Fruit fly (Drosophila melanogaster) whole organism, embryonic: ENCODE data around the gene Zn72D.

Experiments used
- Atf3 ChIP-seq: fragments of 200-800 bp; sonication (Bioruptor generic); optimal IDR thresholded peaks from 3 replicates; lab custom pipeline; 2016; ENCODE audit warnings: missing biosample characterization, missing genetic modification characterization
- Awh ChIP-seq: fragments of 200-800 bp; sonication (Bioruptor generic); IDR thresholded peaks from 2 replicates; pipeline ENCODE4, ENCODE4 v1.3.6; 2022; ENCODE audit warnings: missing biosample characterization, missing genetic modification characterization
- CG10543 ChIP-seq: fragments of 200-800 bp; sonication (Bioruptor generic); optimal IDR thresholded peaks from 3 replicates; lab custom pipeline; 2017; ENCODE audit warnings: missing biosample characterization, mild to moderate bottlenecking, missing genetic modification characterization, moderate library complexity
- CG11456 ChIP-seq: fragments of 200-800 bp; sonication (Bioruptor generic); IDR thresholded peaks from 3 replicates; pipeline ENCODE4 v1.3.6; 2022; ENCODE audit warnings: missing biosample characterization, missing genetic modification characterization
- CG13296 ChIP-seq: fragments of 200-800 bp; sonication (Bioruptor generic); optimal IDR thresholded peaks from 3 replicates; lab custom pipeline; 2018; ENCODE audit warnings: missing biosample characterization, mild to moderate bottlenecking, missing genetic modification characterization
- CG15269 ChIP-seq: fragments of 200-800 bp; sonication (Bioruptor generic); optimal IDR thresholded peaks from 2 replicates; lab custom pipeline; 2018; ENCODE audit warnings: missing biosample characterization, mild to moderate bottlenecking, missing genetic modification characterization, moderate library complexity
- CG16815 ChIP-seq: fragments of 200-800 bp; sonication (Bioruptor generic); optimal IDR thresholded peaks from 3 replicates; lab custom pipeline; 2017; ENCODE audit warnings: missing biosample characterization, mild to moderate bottlenecking, missing genetic modification characterization
- CG17186 ChIP-seq: fragments of 200-800 bp; sonication (Bioruptor generic); optimal IDR thresholded peaks from 3 replicates; lab custom pipeline; 2017; ENCODE audit warnings: missing biosample characterization, missing genetic modification reagents, missing genetic modification characterization
- CG17568 ChIP-seq: fragments of 200-800 bp; sonication (Bioruptor generic); optimal IDR thresholded peaks from 2 replicates; lab custom pipeline; 2018; ENCODE audit warnings: missing biosample characterization, mild to moderate bottlenecking, missing genetic modification characterization, moderate library complexity
- CG17912 ChIP-seq: fragments of 200-800 bp; sonication (Bioruptor generic); optimal IDR thresholded peaks from 2 replicates; lab custom pipeline; 2018; ENCODE audit warnings: missing biosample characterization, mild to moderate bottlenecking, missing genetic modification characterization
- CG18599 ChIP-seq: fragments of 200-800 bp; sonication (Bioruptor generic); optimal IDR thresholded peaks from 3 replicates; lab custom pipeline; 2017; ENCODE audit warnings: missing biosample characterization, missing genetic modification characterization, mild to moderate bottlenecking, moderate library complexity, missing genetic modification reagents
- CG2116 ChIP-seq: fragments of 200-800 bp; sonication (Bioruptor generic); optimal IDR thresholded peaks from 3 replicates; lab custom pipeline; 2018; ENCODE audit warnings: missing biosample characterization, mild to moderate bottlenecking, missing genetic modification characterization
- CG2129 ChIP-seq: fragments of 200-800 bp; sonication (Bioruptor generic); IDR thresholded peaks from 2 replicates; pipeline ENCODE4 v1.3.6; 2022; ENCODE audit warnings: missing biosample characterization, missing genetic modification characterization; ENCODE audit not compliant: partially characterized antibody
- CG2202 ChIP-seq: fragments of 200-800 bp; sonication (Bioruptor generic); optimal IDR thresholded peaks from 2 replicates; lab custom pipeline; 2018; ENCODE audit warnings: missing biosample characterization, mild to moderate bottlenecking, missing genetic modification characterization
- CG31365 ChIP-seq: fragments of 200-800 bp; sonication (Bioruptor generic); optimal IDR thresholded peaks from 2 replicates; lab custom pipeline; 2018; ENCODE audit warnings: missing biosample characterization, mild to moderate bottlenecking, missing genetic modification characterization
- CG3407 ChIP-seq: fragments of 200-800 bp; sonication (Bioruptor generic); optimal IDR thresholded peaks from 2 replicates; lab custom pipeline; 2018; ENCODE audit warnings: missing biosample characterization, mild to moderate bottlenecking, missing genetic modification characterization
- CG4360 ChIP-seq: fragments of 200-800 bp; sonication (Bioruptor generic); IDR thresholded peaks from 2 replicates; pipeline ENCODE4 v1.3.6; 2022; ENCODE audit warnings: missing biosample characterization, missing genetic modification characterization
- CG6683 ChIP-seq: fragments of 200-800 bp; sonication (Bioruptor generic); optimal IDR thresholded peaks from 2 replicates; lab custom pipeline; 2017; ENCODE audit warnings: missing biosample characterization, mild to moderate bottlenecking, missing genetic modification characterization, missing genetic modification reagents
- CG6813 ChIP-seq: fragments of 200-800 bp; sonication (Bioruptor generic); optimal IDR thresholded peaks from 2 replicates; lab custom pipeline; 2017; ENCODE audit warnings: missing biosample characterization, missing genetic modification characterization, mild to moderate bottlenecking, moderate library complexity, missing genetic modification reagents
- CG7372 ChIP-seq: fragments of 200-800 bp; sonication (Bioruptor generic); IDR thresholded peaks from 2 replicates; pipeline ENCODE4 v1.3.6; 2022; ENCODE audit warnings: missing biosample characterization, missing genetic modification characterization
- CG7745 ChIP-seq: fragments of 200-800 bp; sonication (Bioruptor generic); optimal IDR thresholded peaks from 2 replicates; lab custom pipeline; 2018; ENCODE audit warnings: missing biosample characterization, mild to moderate bottlenecking, missing genetic modification characterization, moderate library complexity
- Dref ChIP-seq: fragments of 200-800 bp; sonication (Bioruptor generic); IDR thresholded peaks from 2 replicates; pipeline ENCODE4 v1.3.6; 2022; ENCODE audit warnings: missing biosample characterization, missing genetic modification characterization
- Ets97D ChIP-seq: fragments of 200-800 bp; sonication (Bioruptor generic); optimal IDR thresholded peaks from 3 replicates; lab custom pipeline; 2016; ENCODE audit warnings: missing biosample characterization, missing genetic modification characterization
- Gsc ChIP-seq: fragments of 200-800 bp; sonication (Bioruptor generic); IDR thresholded peaks from 2 replicates; pipeline ENCODE4 v1.3.6; 2022; ENCODE audit warnings: missing biosample characterization, missing genetic modification characterization
- Gug ChIP-seq: fragments of 200-800 bp; sonication (Bioruptor generic); IDR thresholded peaks from 4 replicates; pipeline ENCODE4 v1.3.6; 2022; ENCODE audit warnings: missing biosample characterization, missing genetic modification characterization
- Kr ChIP-seq: fragments of 200-800 bp; sonication (Bioruptor generic); optimal IDR thresholded peaks from 2 replicates; lab custom pipeline; 2017; ENCODE audit warnings: missing biosample characterization, mild to moderate bottlenecking, missing genetic modification characterization
- Mes4 ChIP-seq: fragments of 200-800 bp; sonication (Bioruptor generic); optimal IDR thresholded peaks from 2 replicates; lab custom pipeline; 2016; ENCODE audit warnings: missing biosample characterization, missing genetic modification characterization
- Mrtf ChIP-seq: fragments of 200-800 bp; sonication (Bioruptor generic); IDR thresholded peaks from 3 replicates; pipeline ENCODE4 v1.3.6; 2022; ENCODE audit warnings: missing biosample characterization, missing genetic modification characterization
- NK7.1 ChIP-seq: fragments of 200-800 bp; sonication (Bioruptor generic); optimal IDR thresholded peaks from 3 replicates; lab custom pipeline; 2016; ENCODE audit warnings: missing biosample characterization, missing genetic modification characterization
- Neu2 ChIP-seq: fragments of 200-800 bp; sonication (Bioruptor generic); optimal IDR thresholded peaks from 3 replicates; lab custom pipeline; 2016; ENCODE audit warnings: missing biosample characterization, missing genetic modification characterization, borderline replicate concordance
- Nf-YA ChIP-seq: fragments of 200-800 bp; sonication (Bioruptor generic); IDR thresholded peaks from 2 replicates; pipeline ENCODE4 v1.3.6; 2022; ENCODE audit warnings: missing biosample characterization, missing genetic modification characterization
- NfI ChIP-seq: fragments of 200-800 bp; sonication (Bioruptor generic); optimal IDR thresholded peaks from 3 replicates; lab custom pipeline; 2018; ENCODE audit warnings: missing biosample characterization, mild to moderate bottlenecking, missing genetic modification characterization, moderate library complexity
- Oaz ChIP-seq: fragments of 200-800 bp; sonication (Bioruptor generic); IDR thresholded peaks from 2 replicates; pipeline ENCODE4 v1.3.6; 2022; ENCODE audit warnings: missing biosample characterization, missing genetic modification characterization
- Side ChIP-seq: fragments of 200-800 bp; sonication (Bioruptor generic); optimal IDR thresholded peaks from 2 replicates; lab custom pipeline; 2016; ENCODE audit warnings: missing biosample characterization, missing genetic modification characterization
- Sox100B ChIP-seq: fragments of 200-800 bp; sonication (Bioruptor generic); optimal IDR thresholded peaks from 3 replicates; lab custom pipeline; 2018; ENCODE audit warnings: missing biosample characterization, mild to moderate bottlenecking, missing genetic modification characterization
- corto ChIP-seq: fragments of 200-800 bp; sonication (Bioruptor generic); optimal IDR thresholded peaks from 2 replicates; lab custom pipeline; 2016; ENCODE audit warnings: missing biosample characterization, mild to moderate bottlenecking, missing genetic modification characterization, moderate library complexity
- crp ChIP-seq, 2 experiments: fragments of 200-800 bp; sonication (Bioruptor generic); optimal IDR thresholded peaks; 2 replicates in 1 of 2; 3 replicates in 1 of 2; lab custom pipeline; 2017; ENCODE audit warnings: missing biosample characterization in 2 of 2, missing genetic modification characterization in 2 of 2, mild to moderate bottlenecking in 1 of 2, moderate library complexity in 1 of 2
- gem ChIP-seq: fragments of 200-800 bp; sonication (Bioruptor generic); optimal IDR thresholded peaks from 2 replicates; lab custom pipeline; 2019; ENCODE audit warnings: missing biosample characterization, mild to moderate bottlenecking, missing genetic modification characterization, moderate library complexity
- hbn ChIP-seq: fragments of 200-800 bp; sonication (Bioruptor generic); IDR thresholded peaks from 2 replicates; pipeline ENCODE4 v1.3.6; 2022; ENCODE audit warnings: missing biosample characterization, missing genetic modification characterization; ENCODE audit not compliant: partially characterized antibody
- kah ChIP-seq: fragments of 200-800 bp; sonication (Bioruptor generic); optimal IDR thresholded peaks from 2 replicates; lab custom pipeline; 2018; ENCODE audit warnings: missing biosample characterization, mild to moderate bottlenecking, missing genetic modification characterization
- mirr ChIP-seq: fragments of 200-800 bp; sonication (Bioruptor generic); optimal IDR thresholded peaks from 3 replicates; lab custom pipeline; 2018; ENCODE audit warnings: missing biosample characterization, mild to moderate bottlenecking, missing genetic modification characterization
- onecut ChIP-seq: fragments of 200-800 bp; sonication (Bioruptor generic); IDR thresholded peaks from 2 replicates; pipeline ENCODE4 v1.3.6; 2022; ENCODE audit warnings: missing biosample characterization, missing genetic modification characterization
- pb ChIP-seq: fragments of 200-800 bp; sonication (Bioruptor generic); optimal IDR thresholded peaks from 3 replicates; lab custom pipeline; 2016; ENCODE audit warnings: missing biosample characterization, missing genetic modification characterization
- pho ChIP-seq: fragments of 200-800 bp; sonication (Bioruptor generic); optimal IDR thresholded peaks from 2 replicates; lab custom pipeline; 2016; ENCODE audit warnings: missing biosample characterization, missing genetic modification characterization
- rib ChIP-seq: fragments of 200-800 bp; sonication (Bioruptor generic); IDR thresholded peaks from 2 replicates; pipeline ENCODE4 v1.3.6; 2022; ENCODE audit warnings: missing biosample characterization, missing genetic modification characterization
- schlank ChIP-seq: fragments of 200-800 bp; sonication (Bioruptor generic); optimal IDR thresholded peaks from 2 replicates; lab custom pipeline; 2018; ENCODE audit warnings: missing biosample characterization, mild to moderate bottlenecking, missing genetic modification characterization
- slbo ChIP-seq: fragments of 200-800 bp; sonication (Bioruptor generic); IDR thresholded peaks from 2 replicates; pipeline ENCODE4 v1.3.6; 2022; ENCODE audit warnings: missing biosample characterization, missing genetic modification characterization
- tap ChIP-seq: fragments of 200-800 bp; optimal IDR thresholded peaks from 3 replicates; lab custom pipeline; 2019; ENCODE audit warnings: missing biosample characterization, mild to moderate bottlenecking, missing genetic modification characterization, moderate library complexity
- unpg ChIP-seq: fragments of 200-800 bp; sonication (Bioruptor generic); optimal IDR thresholded peaks from 3 replicates; lab custom pipeline; 2018; ENCODE audit warnings: missing biosample characterization, mild to moderate bottlenecking, missing genetic modification characterization, moderate library complexity

The Zn72D gene

DNA sequence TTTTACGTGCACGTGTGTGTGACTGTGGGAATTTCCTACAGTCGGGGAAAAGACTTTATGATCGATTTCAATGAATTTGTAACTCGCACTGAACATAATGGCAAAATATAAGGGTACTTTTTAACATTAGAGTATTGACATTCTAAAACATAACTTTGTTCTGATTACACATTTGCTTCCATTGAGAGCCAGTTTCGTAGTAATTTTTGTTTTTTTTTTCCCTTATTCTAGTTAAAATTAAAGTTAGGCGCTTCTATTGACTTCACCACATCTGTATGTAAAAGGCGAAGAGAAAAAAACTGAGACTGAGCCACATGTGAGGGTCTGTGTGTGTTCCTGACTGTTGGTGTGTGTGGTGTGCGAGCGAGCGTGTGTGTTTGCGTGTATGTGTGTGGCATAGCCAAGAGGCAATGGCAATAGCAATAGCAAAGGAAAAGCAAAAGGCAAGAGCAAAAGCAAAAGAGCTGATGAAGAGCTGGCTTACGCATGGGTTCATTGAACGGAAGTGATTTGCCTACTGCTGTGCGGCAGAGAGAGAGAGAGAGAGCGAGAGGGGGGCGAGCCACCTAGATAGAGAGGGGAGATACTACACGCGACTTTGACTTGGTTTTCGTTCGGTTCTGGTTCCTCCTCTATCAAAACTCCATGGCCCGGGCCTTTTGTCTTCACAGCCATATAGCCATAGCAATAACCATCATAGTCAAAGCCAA, 49.6 kb upstream of the Zn72D start (continued):
- TF ChIP-seq kah, result peak; percentile 27
- no peak for TF ChIP-seq corto (GFP tag; lab: Kevin White, UChicago)
- TF ChIP-seq CG16815 (GFP tag; lab: Kevin White, UChicago), result peak; percentile 46
- peak; percentile 26; the same call in 1 of the 4 replicates for TF ChIP-seq Gug (GFP tag; lab: Robert Waterston, UW)
- TF ChIP-seq Dref (GFP tag; lab: Robert Waterston, UW), result no peak
- TF ChIP-seq NfI (GFP tag; lab: Kevin White, UChicago), result peak; percentile 69
- peak; percentile 42 for TF ChIP-seq Mes4 (GFP tag; lab: Kevin White, UChicago)
- no peak for TF ChIP-seq Nf-YA (GFP tag; lab: Robert Waterston, UW)
- TF ChIP-seq rib (GFP tag; lab: Robert Waterston, UW), result 0 out of 2 replicates have a peak, but pooled peaks have one; percentile 41
- TF ChIP-seq CG17186, result no peak
- TF ChIP-seq tap, result peak; percentile 41
- no peak for TF ChIP-seq Kr (GFP tag; lab: Kevin White, UChicago)
- TF ChIP-seq CG7745 (tag; lab: Kevin White, UChicago), result no peak
- TF ChIP-seq mirr (GFP tag; lab: Kevin White, UChicago), result peak; percentile 1
- peak; percentile 82 for TF ChIP-seq CG15269
- peak in 1 of 2 experiments; percentile 16 for TF ChIP-seq crp (GFP tag; optimal IDR thresholded peaks at IDR 0.05; lab: Kevin White, UChicago)
- peak; percentile 52 for TF ChIP-seq CG6683 (GFP tag; lab: Kevin White, UChicago)
- peak; percentile 2 for TF ChIP-seq CG3407 (GFP tag; lab: Kevin White, UChicago)
- TF ChIP-seq CG31365 (tag; lab: Kevin White, UChicago), result peak; percentile 6
- peak; percentile 34 for TF ChIP-seq CG2116
- no peak for TF ChIP-seq CG11456 (GFP tag; lab: Robert Waterston, UW)
- no peak for TF ChIP-seq Ets97D (GFP tag; lab: Kevin White, UChicago)
- TF ChIP-seq CG17912 (GFP tag; lab: Kevin White, UChicago), result no peak
- TF ChIP-seq Side (GFP tag; lab: Kevin White, UChicago), result peak; percentile 43
- peak; percentile 53 for TF ChIP-seq pb (GFP tag; lab: Kevin White, UChicago)
- no peak for TF ChIP-seq Neu2
- no peak for TF ChIP-seq NK7.1
- TF ChIP-seq Sox100B (GFP tag; lab: Kevin White, UChicago), result peak; percentile 74
- TF ChIP-seq CG18599 (GFP tag; lab: Kevin White, UChicago), result peak; percentile 91
- TF ChIP-seq CG13296 (GFP tag; lab: Kevin White, UChicago), result peak; percentile 75
- peak; percentile 46 for TF ChIP-seq onecut (GFP tag; lab: Robert Waterston, UW)
- no peak for TF ChIP-seq Awh (GFP tag; lab: Robert Waterston, UW)
- peak; percentile 6 for TF ChIP-seq CG2202 (tag; lab: Kevin White, UChicago)
- TF ChIP-seq gem, result peak; percentile 83
- TF ChIP-seq Oaz, result no peak
- peak; percentile 75 for TF ChIP-seq slbo
- peak; percentile 11 for TF ChIP-seq schlank (tag; lab: Kevin White, UChicago)
- TF ChIP-seq unpg, result peak; percentile 67
- TF ChIP-seq CG7372 (GFP tag; lab: Robert Waterston, UW), result no peak
- TF ChIP-seq CG4360, result no peak
- TF ChIP-seq CG6813 (GFP tag; lab: Kevin White, UChicago), result peak; percentile 69
- TF ChIP-seq hbn, result no peak
- TF ChIP-seq Mrtf, result peak; percentile 33; the same call in 1 of the 3 replicates
- no peak for TF ChIP-seq CG2129
- TF ChIP-seq Gsc (GFP tag; lab: Robert Waterston, UW), result no peak
- TF ChIP-seq Atf3 (GFP tag; lab: Kevin White, UChicago), result no peak
- TF ChIP-seq CG17568 (GFP tag; lab: Kevin White, UChicago), result peak; percentile 62
- peak; percentile 66 for TF ChIP-seq pho
- TF ChIP-seq CG10543, result peak; percentile 79
